Fruit fly (Drosophila melanogaster) whole organism, embryonic: ENCODE results near the gene CG15143.

Experiments used
- Awh ChIP-seq: fragments of 200-800 bp; sonication (Bioruptor generic); IDR thresholded peaks from 2 replicates; pipeline ENCODE4, ENCODE4 v1.3.6; 2022; ENCODE audit warnings: missing biosample characterization, missing genetic modification characterization
- CG11247 ChIP-seq: fragments of 200-800 bp; sonication (Bioruptor generic); IDR thresholded peaks from 2 replicates; pipeline ENCODE4 v1.3.6; 2022; ENCODE audit warnings: missing biosample characterization, missing genetic modification characterization
- CG14050 ChIP-seq: fragments of 200-800 bp; sonication (Bioruptor generic); IDR thresholded peaks from 3 replicates; pipeline ENCODE4 v1.3.6; 2022; ENCODE audit warnings: missing biosample characterization, missing genetic modification characterization
- CG15011 ChIP-seq: fragments of 200-800 bp; sonication (Bioruptor generic); optimal IDR thresholded peaks from 3 replicates; lab custom pipeline; 2018; ENCODE audit warnings: missing biosample characterization, mild to moderate bottlenecking, missing genetic modification characterization
- CG1792 ChIP-seq: fragments of 200-800 bp; sonication (Bioruptor generic); optimal IDR thresholded peaks from 2 replicates; lab custom pipeline; 2016; ENCODE audit warnings: missing biosample characterization, missing genetic modification characterization
- CG30431 ChIP-seq: fragments of 200-800 bp; sonication (Bioruptor generic); optimal IDR thresholded peaks from 2 replicates; lab custom pipeline; 2017; ENCODE audit warnings: missing biosample characterization, missing genetic modification characterization
- CG31224 ChIP-seq: fragments of 200-800 bp; sonication (Bioruptor generic); IDR thresholded peaks from 2 replicates; pipeline ENCODE4 v1.3.6; 2022; ENCODE audit warnings: missing biosample characterization, missing genetic modification characterization
- CG31365 ChIP-seq: fragments of 200-800 bp; sonication (Bioruptor generic); optimal IDR thresholded peaks from 2 replicates; lab custom pipeline; 2018; ENCODE audit warnings: missing biosample characterization, mild to moderate bottlenecking, missing genetic modification characterization
- CG3407 ChIP-seq: fragments of 200-800 bp; sonication (Bioruptor generic); optimal IDR thresholded peaks from 2 replicates; lab custom pipeline; 2018; ENCODE audit warnings: missing biosample characterization, mild to moderate bottlenecking, missing genetic modification characterization
- CG4820 ChIP-seq: fragments of 200-800 bp; sonication (Bioruptor generic); optimal IDR thresholded peaks from 3 replicates; lab custom pipeline; 2016; ENCODE audit warnings: missing biosample characterization, missing genetic modification characterization
- CG5953 ChIP-seq: fragments of 200-800 bp; sonication (Bioruptor generic); IDR thresholded peaks from 2 replicates; pipeline ENCODE4 v1.3.6; 2022; ENCODE audit warnings: missing biosample characterization, missing genetic modification characterization
- CG8944 ChIP-seq: fragments of 200-800 bp; sonication (Bioruptor generic); optimal IDR thresholded peaks from 3 replicates; lab custom pipeline; 2016; ENCODE audit warnings: missing biosample characterization, missing genetic modification characterization
- Eip74EF ChIP-seq, 2 experiments: fragments of 200-800 bp in 1 of 2; fragments of >200 bp in 1 of 2; sonication (Bioruptor generic) in 1 of 2; optimal IDR thresholded peaks; 2 replicates each; lab custom pipeline; 2017 to 2019; ENCODE audit warnings: missing biosample characterization in 2 of 2, missing genetic modification characterization in 2 of 2, mild to moderate bottlenecking in 1 of 2, moderate library complexity in 1 of 2
- Ets65A ChIP-seq: fragments of 200-800 bp; sonication (Bioruptor generic); peaks from one replicate; lab custom pipeline; 2016; ENCODE audit warnings: missing biosample characterization, missing genetic modification characterization
- Gug ChIP-seq: fragments of 200-800 bp; sonication (Bioruptor generic); IDR thresholded peaks from 4 replicates; pipeline ENCODE4 v1.3.6; 2022; ENCODE audit warnings: missing biosample characterization, missing genetic modification characterization
- H2.0 ChIP-seq: fragments of 200-800 bp; sonication (Bioruptor generic); IDR thresholded peaks from 2 replicates; pipeline ENCODE4 v1.3.6; 2022; ENCODE audit warnings: missing biosample characterization, missing genetic modification characterization
- Hey ChIP-seq: fragments of 200-800 bp; sonication (Bioruptor generic); optimal IDR thresholded peaks from 3 replicates; lab custom pipeline; 2018; ENCODE audit warnings: missing biosample characterization, mild to moderate bottlenecking, missing genetic modification characterization
- Hr51 ChIP-seq, 2 experiments: fragments of 200-800 bp; sonication (Bioruptor generic); optimal IDR thresholded peaks; 2 replicates in 1 of 2; 3 replicates in 1 of 2; lab custom pipeline; 2016 to 2018; ENCODE audit warnings: missing biosample characterization in 2 of 2, missing genetic modification characterization in 2 of 2, mild to moderate bottlenecking in 1 of 2, moderate library complexity in 1 of 2
- Nf-YB ChIP-seq: fragments of 200-800 bp; sonication (Bioruptor generic); optimal IDR thresholded peaks from 3 replicates; lab custom pipeline; 2019; ENCODE audit warnings: missing biosample characterization, mild to moderate bottlenecking, missing genetic modification characterization, moderate library complexity
- Ravus ChIP-seq: fragments of 200-800 bp; sonication (Bioruptor generic); IDR thresholded peaks from 2 replicates; pipeline ENCODE4 v1.3.6; 2022; ENCODE audit warnings: missing biosample characterization, missing genetic modification characterization
- Rfx ChIP-seq: fragments of 200-800 bp; sonication (Bioruptor generic); IDR thresholded peaks from 2 replicates; pipeline ENCODE4 v1.3.6; 2022; ENCODE audit warnings: missing biosample characterization, missing genetic modification characterization
- Sry-β ChIP-seq: fragments of 200-800 bp; sonication (Bioruptor generic); optimal IDR thresholded peaks from 2 replicates; lab custom pipeline; 2018; ENCODE audit warnings: missing biosample characterization, mild to moderate bottlenecking, missing genetic modification characterization, moderate library complexity
- Ssrp ChIP-seq: fragments of 200-800 bp; sonication (Bioruptor generic); optimal IDR thresholded peaks from 2 replicates; lab custom pipeline; 2018; ENCODE audit warnings: missing biosample characterization, mild to moderate bottlenecking, missing genetic modification characterization, moderate library complexity
- abd-A ChIP-seq: fragments of 200-800 bp; sonication (Bioruptor generic); optimal IDR thresholded peaks from 3 replicates; lab custom pipeline; 2019; ENCODE audit warnings: missing biosample characterization, mild to moderate bottlenecking, missing genetic modification characterization, moderate library complexity
- ash1 ChIP-seq: fragments of 200-800 bp; sonication (Bioruptor generic); optimal IDR thresholded peaks from 2 replicates; lab custom pipeline; 2018; ENCODE audit warnings: missing biosample characterization, mild to moderate bottlenecking, missing genetic modification characterization
- bigmax ChIP-seq: fragments of 200-800 bp; sonication (Bioruptor generic); optimal IDR thresholded peaks from 2 replicates; lab custom pipeline; 2018; ENCODE audit warnings: missing biosample characterization, mild to moderate bottlenecking, missing genetic modification characterization
- bsh ChIP-seq, 2 experiments: fragments of 200-800 bp; sonication (Bioruptor generic); optimal IDR thresholded peaks; 2 replicates each; lab custom pipeline; 2017 to 2018; ENCODE audit warnings: mild to moderate bottlenecking in 2 of 2, missing biosample characterization in 2 of 2, missing genetic modification characterization in 2 of 2, moderate library complexity in 1 of 2
- cg ChIP-seq: fragments of 200-800 bp; sonication (Bioruptor generic); optimal IDR thresholded peaks from 3 replicates; lab custom pipeline; 2019; ENCODE audit warnings: missing biosample characterization, mild to moderate bottlenecking, missing genetic modification characterization, moderate library complexity
- ci ChIP-seq: fragments of 200-800 bp; sonication (Bioruptor generic); IDR thresholded peaks from 3 replicates; pipeline ENCODE4 v1.3.6; 2022; ENCODE audit warnings: missing biosample characterization, missing genetic modification characterization
- ems ChIP-seq: fragments of 200-800 bp; sonication (Bioruptor generic); optimal IDR thresholded peaks from 3 replicates; lab custom pipeline; 2016; ENCODE audit warnings: missing biosample characterization, missing genetic modification characterization
- ftz-f1 ChIP-seq: fragments of 200-800 bp; sonication (Bioruptor generic); optimal IDR thresholded peaks from 2 replicates; lab custom pipeline; 2016; ENCODE audit warnings: missing biosample characterization, missing genetic modification characterization
- gcm2 ChIP-seq: fragments of 200-800 bp; sonication (Bioruptor generic); optimal IDR thresholded peaks from 2 replicates; lab custom pipeline; 2016; ENCODE audit warnings: missing biosample characterization, missing genetic modification characterization
- gem ChIP-seq: fragments of 200-800 bp; sonication (Bioruptor generic); optimal IDR thresholded peaks from 2 replicates; lab custom pipeline; 2019; ENCODE audit warnings: missing biosample characterization, mild to moderate bottlenecking, missing genetic modification characterization, moderate library complexity
- hb ChIP-seq: fragments of 200-800 bp; sonication (Bioruptor generic); IDR thresholded peaks from 3 replicates; pipeline ENCODE4 v1.3.6; 2022; ENCODE audit warnings: missing biosample characterization, missing genetic modification characterization; ENCODE audit not compliant: partially characterized antibody
- ken ChIP-seq: fragments of 200-800 bp; sonication (Bioruptor generic); IDR thresholded peaks from 3 replicates; pipeline ENCODE4 v1.3.6; 2022; ENCODE audit warnings: missing biosample characterization, missing genetic modification characterization
- kni ChIP-seq: fragments of 200-800 bp; sonication (Bioruptor generic); optimal IDR thresholded peaks from 3 replicates; lab custom pipeline; 2017; ENCODE audit warnings: mild to moderate bottlenecking, missing biosample characterization, missing genetic modification reagents, missing genetic modification characterization
- nerfin-1 ChIP-seq: fragments of 200-800 bp; sonication (Bioruptor generic); optimal IDR thresholded peaks from 3 replicates; lab custom pipeline; 2019; ENCODE audit warnings: missing biosample characterization, mild to moderate bottlenecking, missing genetic modification characterization, moderate library complexity
- nmo ChIP-seq: fragments of 200-800 bp; sonication (Bioruptor generic); optimal IDR thresholded peaks from 2 replicates; lab custom pipeline; 2018; ENCODE audit warnings: missing biosample characterization, mild to moderate bottlenecking, missing genetic modification characterization, moderate library complexity
- oc ChIP-seq: fragments of 200-800 bp; sonication (Bioruptor generic); optimal IDR thresholded peaks from 2 replicates; lab custom pipeline; 2018; ENCODE audit warnings: missing biosample characterization, mild to moderate bottlenecking, missing genetic modification characterization, moderate library complexity
- pros ChIP-seq: fragments of 200-800 bp; sonication (Bioruptor generic); optimal IDR thresholded peaks from 3 replicates; lab custom pipeline; 2019; ENCODE audit warnings: missing biosample characterization, mild to moderate bottlenecking, missing genetic modification characterization, moderate library complexity
- ranshi ChIP-seq: fragments of 200-800 bp; sonication (Bioruptor generic); IDR thresholded peaks from 2 replicates; pipeline ENCODE4 v1.3.6; 2022; ENCODE audit warnings: missing biosample characterization, missing genetic modification characterization
- rib ChIP-seq: fragments of 200-800 bp; sonication (Bioruptor generic); IDR thresholded peaks from 2 replicates; pipeline ENCODE4 v1.3.6; 2022; ENCODE audit warnings: missing biosample characterization, missing genetic modification characterization
- salm ChIP-seq: fragments of 200-800 bp; sonication (Bioruptor generic); optimal IDR thresholded peaks from 2 replicates; lab custom pipeline; 2018; ENCODE audit warnings: missing biosample characterization, mild to moderate bottlenecking, missing genetic modification characterization
- stwl ChIP-seq: fragments of 200-800 bp; sonication (Bioruptor generic); optimal IDR thresholded peaks from 3 replicates; lab custom pipeline; 2018; ENCODE audit warnings: missing biosample characterization, mild to moderate bottlenecking, missing genetic modification characterization, moderate library complexity
- tin ChIP-seq: fragments of 200-800 bp; sonication (Bioruptor generic); optimal IDR thresholded peaks from 3 replicates; lab custom pipeline; 2016; ENCODE audit warnings: missing biosample characterization, missing genetic modification characterization
- tio ChIP-seq: fragments of 200-800 bp; sonication (Bioruptor generic); optimal IDR thresholded peaks from 2 replicates; lab custom pipeline; 2017; ENCODE audit warnings: missing biosample characterization, missing genetic modification characterization, inconsistent platforms

Gene CG15143

DNA sequence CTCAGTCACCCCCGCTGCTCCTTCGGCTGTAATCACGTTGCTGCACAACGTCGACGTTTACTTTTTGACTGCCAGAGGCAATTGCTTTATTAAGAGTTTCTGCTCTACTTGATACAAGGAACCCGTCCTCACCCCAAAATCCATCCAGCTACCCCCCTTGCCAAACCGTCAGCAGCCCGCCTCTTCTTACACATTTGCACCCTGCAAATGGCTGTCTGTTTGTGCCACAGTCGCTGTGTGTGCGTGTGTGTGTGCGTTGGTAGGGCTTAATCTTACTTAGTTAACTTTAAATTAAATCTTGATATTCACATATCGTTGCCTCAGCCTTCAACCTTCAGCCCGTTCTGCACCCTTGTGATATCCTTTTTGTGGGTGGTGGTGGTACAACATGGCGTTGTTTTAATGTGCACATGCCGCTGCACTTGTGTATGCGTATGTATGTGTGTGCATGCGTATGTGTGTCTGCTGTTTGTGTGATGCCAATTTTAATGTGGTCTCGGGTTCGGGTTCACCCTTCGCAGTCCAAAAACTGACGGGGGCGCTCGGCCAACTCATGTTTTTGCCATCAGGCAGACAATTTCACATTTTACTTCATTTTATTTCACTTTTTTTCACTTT, 18.4 kb upstream of the CG15143 start:
- TF ChIP-seq bigmax (GFP tag; lab: Kevin White, UChicago): no peak
- no peak for TF ChIP-seq CG4820 (GFP tag; lab: Kevin White, UChicago)
- TF ChIP-seq Sry-β (GFP tag; lab: Kevin White, UChicago): no peak
- TF ChIP-seq CG14050 (GFP tag; lab: Robert Waterston, UW): no peak
- no peak for TF ChIP-seq CG3407 (GFP tag; lab: Kevin White, UChicago)
- TF ChIP-seq CG31224: no peak
- TF ChIP-seq ash1 (GFP tag; lab: Kevin White, UChicago): no peak
- no peak for TF ChIP-seq CG30431 (GFP tag; lab: Kevin White, UChicago)
- TF ChIP-seq tio (GFP tag; lab: Kevin White, UChicago): no peak
- no peak for TF ChIP-seq gem (tag; lab: Kevin White, UChicago)
- TF ChIP-seq bsh (GFP tag; optimal IDR thresholded peaks at IDR 0.05; lab: Kevin White, UChicago): no peak
- TF ChIP-seq Hey (tag; lab: Kevin White, UChicago): peak; percentile 36
- no peak for TF ChIP-seq ranshi (GFP tag; lab: Robert Waterston, UW)
- TF ChIP-seq CG11247 (GFP tag; lab: Robert Waterston, UW): no peak
- TF ChIP-seq stwl (tag; lab: Kevin White, UChicago): no peak
- TF ChIP-seq nmo: no peak
- no peak for TF ChIP-seq gcm2
- TF ChIP-seq H2.0: no peak
- TF ChIP-seq Nf-YB: no peak
- peak; percentile 38; the same call in 1 of the 3 replicates for TF ChIP-seq hb (GFP tag; lab: Robert Waterston, UW)
- no peak for TF ChIP-seq ftz-f1 (GFP tag; lab: Kevin White, UChicago)
- TF ChIP-seq CG8944 (GFP tag; lab: Kevin White, UChicago): no peak
- TF ChIP-seq Eip74EF (GFP tag; optimal IDR thresholded peaks at IDR 0.05; lab: Kevin White, UChicago): no peak
- no peak for TF ChIP-seq rib (GFP tag; lab: Robert Waterston, UW)
- no peak for TF ChIP-seq CG15011 (GFP tag; lab: Kevin White, UChicago)
- TF ChIP-seq Ravus (GFP tag; lab: Robert Waterston, UW): no peak
- peak; percentile 50 for TF ChIP-seq cg (GFP tag; lab: Kevin White, UChicago)
- TF ChIP-seq Awh: no peak
- TF ChIP-seq Gug (GFP tag; lab: Robert Waterston, UW): no peak
- no peak for TF ChIP-seq ken
- no peak for TF ChIP-seq Ssrp (tag; lab: Kevin White, UChicago)
- peak; percentile 11 for TF ChIP-seq abd-A
- TF ChIP-seq pros (GFP tag; lab: Kevin White, UChicago): peak; percentile 89
- 0 out of 3 replicates have a peak, but pooled peaks have one; percentile 45 for TF ChIP-seq ci (GFP tag; lab: Robert Waterston, UW)
- TF ChIP-seq CG5953 (GFP tag; lab: Robert Waterston, UW): no peak
- TF ChIP-seq Ets65A (GFP tag; lab: Kevin White, UChicago): peak; percentile 79
- TF ChIP-seq Rfx: 0 out of 2 replicates have a peak, but pooled peaks have one; percentile 6
- peak in 1 of 2 experiments; percentile 14 for TF ChIP-seq Hr51 (GFP tag; optimal IDR thresholded peaks at IDR 0.05; lab: Kevin White, UChicago)
- no peak for TF ChIP-seq tin
- TF ChIP-seq ems: no peak
- peak; percentile 53 for TF ChIP-seq oc (tag; lab: Kevin White, UChicago)
- TF ChIP-seq nerfin-1: peak; percentile 94
- peak; percentile 57 for TF ChIP-seq kni (GFP tag; lab: Kevin White, UChicago)
- TF ChIP-seq salm (tag; lab: Kevin White, UChicago): no peak
- TF ChIP-seq CG1792: no peak
- TF ChIP-seq CG31365 (tag; lab: Kevin White, UChicago): no peak
